Worm (Caenorhabditis elegans) whole organism, late embryonic: ENCODE results near the gene twk-8.

ENCODE experiments used
- elt-2 ChIP-seq: sonication (generic microtip); optimal IDR thresholded peaks from 2 replicates; lab custom pipeline; 2016; ENCODE audit warnings: missing genetic modification reagents, missing genetic modification characterization, missing compliant biosample characterization
- pha-4 ChIP-seq: fragments of 150-350 bp; optimal IDR thresholded peaks from 2 replicates; lab custom pipeline; 2018; ENCODE audit warnings: missing biosample characterization, missing genetic modification reagents, missing genetic modification characterization

- TF ChIP-seq pha-4 (tag; lab: Kevin White, UChicago) = no peak
- no peak for TF ChIP-seq elt-2 (tag; lab: Kevin White, UChicago)
Observed at ce11 chrIV:9116452-9116851, 34.3 kb downstream of the twk-8 start.
